Fruit fly (Drosophila melanogaster): ENCODE results near the gene Cph.

Gene Cph

DNA sequence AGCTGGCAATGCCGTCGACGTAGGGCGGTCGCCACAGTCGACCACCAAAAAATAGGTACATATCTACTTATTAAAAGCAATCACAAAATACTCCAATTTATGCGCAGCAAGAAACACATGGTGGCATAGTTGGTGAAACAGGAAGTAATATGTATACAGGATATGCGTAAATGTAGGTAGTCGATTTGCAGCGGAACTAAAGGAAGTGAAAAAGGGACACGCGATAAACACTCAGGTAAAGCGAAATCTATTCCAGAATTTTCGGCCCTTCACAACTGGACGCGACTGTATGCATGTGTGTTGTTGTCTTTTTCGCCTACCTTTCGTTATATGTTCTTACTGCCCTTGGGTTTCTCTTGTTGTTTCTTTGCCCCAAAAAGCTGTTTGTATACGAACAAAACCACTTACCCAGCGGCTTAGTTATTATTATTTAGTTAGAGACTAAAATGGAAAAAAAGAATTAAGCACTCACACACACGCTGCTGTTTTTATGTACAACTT, 41.0 kb upstream of the Cph start (continued):
- peak; percentile 89 for TF ChIP-seq dmrt99B (tag; optimal IDR thresholded peaks at IDR 0.05)
- peak; percentile 78 for TF ChIP-seq Ptx1 (GFP tag; IDR thresholded peaks at IDR 0.05)
- peak; percentile 38; the same call in 1 of the 2 replicates for TF ChIP-seq CG10959 (GFP tag; IDR thresholded peaks at IDR 0.05)
- peak; percentile 47 for TF ChIP-seq CG12744 (GFP tag; optimal IDR thresholded peaks at IDR 0.05)
- TF ChIP-seq Hr3 (GFP tag; optimal IDR thresholded peaks at IDR 0.05): peak; percentile 69
- peak; percentile 78 for TF ChIP-seq Blimp-1 (GFP tag; optimal IDR thresholded peaks at IDR 0.05)
- TF ChIP-seq slou (GFP tag; optimal IDR thresholded peaks at IDR 0.05): peak; percentile 17
- TF ChIP-seq Adf1 (GFP tag; IDR thresholded peaks at IDR 0.05): peak; percentile 53
- peak; percentile 67; the same call in 2 of the 3 replicates for TF ChIP-seq Aef1 (GFP tag; IDR thresholded peaks at IDR 0.05)
- TF ChIP-seq lmd (GFP tag; IDR thresholded peaks at IDR 0.05): peak; percentile 84
- no peak for TF ChIP-seq fru (optimal IDR thresholded peaks at IDR 0.05)
- peak; percentile 19 for TF ChIP-seq Sry-δ (GFP tag; optimal IDR thresholded peaks at IDR 0.05)
- TF ChIP-seq tap (tag; optimal IDR thresholded peaks at IDR 0.05): peak; percentile 84
- TF ChIP-seq Doc2 (GFP tag; IDR thresholded peaks at IDR 0.05): peak; percentile 15; the same call in 1 of the 2 replicates
- peak; percentile 55 for TF ChIP-seq CG12942 (GFP tag; optimal IDR thresholded peaks at IDR 0.05)
- TF ChIP-seq CG8281 (tag; optimal IDR thresholded peaks at IDR 0.05): peak; percentile 65
- peak; percentile 89 for TF ChIP-seq Hmr (GFP tag; optimal IDR thresholded peaks at IDR 0.05)
- no peak for TF ChIP-seq br (optimal IDR thresholded peaks at IDR 0.05)
- TF ChIP-seq Dll (GFP tag; IDR thresholded peaks at IDR 0.05; ENCODE audit: partially characterized antibody): no peak
- peak; percentile 37; the same call in 1 of the 2 replicates for TF ChIP-seq ham (GFP tag; IDR thresholded peaks at IDR 0.05)
- peak; percentile 80 for TF ChIP-seq CG15011 (GFP tag; optimal IDR thresholded peaks at IDR 0.05)
- TF ChIP-seq Ravus (GFP tag; IDR thresholded peaks at IDR 0.05): peak; percentile 33; the same call in 1 of the 2 replicates
- no peak for TF ChIP-seq corto (GFP tag; optimal IDR thresholded peaks at IDR 0.05)
- peak; percentile 52 for TF ChIP-seq CG18011 (GFP tag; optimal IDR thresholded peaks at IDR 0.05)
- peak; percentile 16 for TF ChIP-seq kay (GFP tag; optimal IDR thresholded peaks at IDR 0.05)
- peak; percentile 66; the same call in 2 of the 3 replicates for TF ChIP-seq CG11456 (GFP tag; IDR thresholded peaks at IDR 0.05)
- TF ChIP-seq CG7745 (tag; optimal IDR thresholded peaks at IDR 0.05): no peak
- peak; percentile 71 for TF ChIP-seq CG2202 (tag; optimal IDR thresholded peaks at IDR 0.05)
- TF ChIP-seq org-1 (GFP tag; optimal IDR thresholded peaks at IDR 0.05): peak; percentile 83
- TF ChIP-seq D19A (tag; optimal IDR thresholded peaks at IDR 0.05): peak; percentile 81
- TF ChIP-seq Deaf1 (tag; optimal IDR thresholded peaks at IDR 0.05): peak; percentile 63
- TF ChIP-seq CG4360 (GFP tag; IDR thresholded peaks at IDR 0.05): peak; percentile 72
- no peak for TF ChIP-seq CkIIα-i1 (GFP tag; IDR thresholded peaks at IDR 0.05)
- peak; percentile 68; the same call in 1 of the 2 replicates for TF ChIP-seq CG7372 (GFP tag; IDR thresholded peaks at IDR 0.05)
- no peak for TF ChIP-seq fd102C (GFP tag; optimal IDR thresholded peaks at IDR 0.05)
- TF ChIP-seq CG17912 (GFP tag; optimal IDR thresholded peaks at IDR 0.05): peak; percentile 61
- peak; percentile 66 for TF ChIP-seq Hey (tag; optimal IDR thresholded peaks at IDR 0.05)
- TF ChIP-seq CG14667 (GFP tag; IDR thresholded peaks at IDR 0.05): peak; percentile 54
- TF ChIP-seq CG12391 (tag; optimal IDR thresholded peaks at IDR 0.05): peak; percentile 82
- TF ChIP-seq Asciz (GFP tag; optimal IDR thresholded peaks at IDR 0.05): peak; percentile 75
- no peak for TF ChIP-seq CG16813 (GFP tag; IDR thresholded peaks at IDR 0.05; ENCODE audit: partially characterized antibody)
- TF ChIP-seq HHEX (GFP tag; optimal IDR thresholded peaks at IDR 0.05): peak; percentile 85
- peak; percentile 84 for TF ChIP-seq CG14014 (GFP tag; IDR thresholded peaks at IDR 0.05)
- TF ChIP-seq run (tag; optimal IDR thresholded peaks at IDR 0.05): peak; percentile 51
- TF ChIP-seq wdn (GFP tag; IDR thresholded peaks at IDR 0.05): peak; percentile 54; the same call in 1 of the 2 replicates
- TF ChIP-seq sug (tag; optimal IDR thresholded peaks at IDR 0.05): peak; percentile 80
- no peak for TF ChIP-seq GATAe (GFP tag; conservative IDR thresholded peaks at IDR 0.05)
- peak; percentile 82 for TF ChIP-seq caup (GFP tag; optimal IDR thresholded peaks at IDR 0.05; ENCODE audit: severe bottlenecking)
- peak; percentile 88 for TF ChIP-seq CG18262 (tag; optimal IDR thresholded peaks at IDR 0.05)
- TF ChIP-seq HmgZ (tag; optimal IDR thresholded peaks at IDR 0.05): peak; percentile 89
- TF ChIP-seq Hsf (GFP tag; optimal IDR thresholded peaks at IDR 0.05): peak; percentile 79
